Worm (Caenorhabditis elegans) whole organism, L1 larva: Measurements from ENCODE around the gene F11D11.22.

Source experiments
- alr-1 ChIP-seq: fragments of 200-800 bp; sonication (Bioruptor generic); optimal IDR thresholded peaks from 2 replicates; lab custom pipeline; 2018; ENCODE audit warnings: borderline replicate concordance, mild to moderate bottlenecking, missing genetic modification characterization, missing compliant biosample characterization
- ces-1 ChIP-seq: fragments of 150-350 bp; optimal IDR thresholded peaks from 2 replicates; lab custom pipeline; 2014; ENCODE audit warnings: missing biosample characterization, missing genetic modification reagents, missing genetic modification characterization
- nhr-28 ChIP-seq: fragments of 150-350 bp; optimal IDR thresholded peaks from 2 replicates; lab custom pipeline; 2014; ENCODE audit warnings: missing biosample characterization, missing genetic modification characterization
- unc-62 ChIP-seq: fragments of 150-350 bp; optimal IDR thresholded peaks from 2 replicates; lab custom pipeline; 2014; ENCODE audit warnings: missing biosample characterization, missing genetic modification reagents, missing genetic modification characterization
- ztf-11 ChIP-seq, 2 experiments: sonication (generic microtip); optimal IDR thresholded peaks; 2 replicates each; lab custom pipeline; 2016 to 2017; ENCODE audit warnings: missing genetic modification characterization in 2 of 2, missing biosample characterization in 1 of 2, missing compliant biosample characterization in 1 of 2

- TF ChIP-seq ces-1 (GFP tag; lab: Kevin White, UChicago) (no peak), ztf-11 (tag; optimal IDR thresholded peaks at IDR 0.05; lab: Kevin White, UChicago) (no peak), unc-62 (GFP tag; lab: Kevin White, UChicago) (no peak), alr-1 (no peak), nhr-28 (tag; lab: Kevin White, UChicago) (no peak)
These were observed 40.3 kb upstream of the F11D11.22 start for ce11 chrV:18721873-18722272.
